Worm (Caenorhabditis elegans): ENCODE measurements around the gene cyn-13.

ce11 chrIV:17110882-17111281, 5.6 kb downstream of the cyn-13 start, which contains the start of gene sfa-1:
- TF ChIP-seq med-1 (GFP tag; optimal IDR thresholded peaks at IDR 0.05; ENCODE audit: insufficient read depth) = no peak
- TF ChIP-seq cog-1 (tag; optimal IDR thresholded peaks at IDR 0.05) = no peak
- TF ChIP-seq klf-2 (GFP tag; conservative IDR thresholded peaks at IDR 0.05) = no peak
- TF ChIP-seq ztf-29 (GFP tag; IDR thresholded peaks at IDR 0.05) = no peak
- no peak for TF ChIP-seq ztf-23 (GFP tag; IDR thresholded peaks at IDR 0.05)
- TF ChIP-seq tab-1 (GFP tag; IDR thresholded peaks at IDR 0.05) = no peak
- no peak for TF ChIP-seq flt-1 (GFP tag; IDR thresholded peaks at IDR 0.05)
